Fruit fly (Drosophila melanogaster): ENCODE results near the gene Mco3.

DNA sequence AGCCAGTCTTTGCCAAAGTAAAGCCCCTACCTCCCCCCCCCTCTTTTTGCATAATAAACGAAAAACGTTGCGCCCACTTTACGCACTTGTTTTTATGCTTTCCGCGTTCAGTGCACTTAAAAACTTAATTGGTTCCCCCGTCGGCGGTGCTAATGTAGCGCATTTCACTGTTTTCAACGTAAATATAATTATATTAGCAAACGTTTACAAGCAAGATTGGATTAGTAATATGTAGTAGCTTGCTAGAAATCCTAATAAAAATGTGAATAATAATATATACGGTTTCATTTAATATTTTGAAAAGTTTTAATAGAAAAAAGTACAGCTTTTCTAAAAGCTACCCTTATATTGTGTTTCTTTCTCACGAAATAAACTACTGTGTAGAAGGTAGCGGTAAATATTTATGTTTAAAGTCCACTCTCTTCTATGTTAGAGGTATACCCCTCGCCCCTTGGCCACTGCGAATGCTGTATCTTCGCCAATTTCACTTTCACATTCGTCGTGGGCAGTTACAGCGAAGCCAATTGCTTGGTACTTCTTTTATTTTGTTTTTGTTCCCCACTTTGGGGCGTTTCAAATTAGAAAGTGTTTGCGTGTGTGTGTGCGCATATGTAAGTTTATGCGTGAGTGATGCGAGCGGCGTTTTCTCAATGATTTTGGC is 14.5 kb upstream of the Mco3 start:
- no peak for TF ChIP-seq CG4496 (GFP tag; IDR thresholded peaks at IDR 0.05)
- no peak for TF ChIP-seq CG12605 (GFP tag; IDR thresholded peaks at IDR 0.05)
- no peak for TF ChIP-seq rn (GFP tag; IDR thresholded peaks at IDR 0.05)

Measured in whole organism, pupa.